Worm (Caenorhabditis elegans) whole organism, L2 larva: ENCODE measurements around the gene Y38H6C.9.

Source experiments
- C34F6.9 ChIP-seq: fragments of 150-350 bp; optimal IDR thresholded peaks from 2 replicates; lab custom pipeline; 2014; ENCODE audit warnings: missing biosample characterization, missing genetic modification characterization
- F13H6.1 ChIP-seq: sonication (generic microtip); optimal IDR thresholded peaks from 2 replicates; lab custom pipeline; 2016; ENCODE audit warnings: missing genetic modification characterization, missing compliant biosample characterization
- Y55F3AM.14 ChIP-seq: fragments of 200-800 bp; sonication (Bioruptor generic); optimal IDR thresholded peaks from 2 replicates; lab custom pipeline; 2018; ENCODE audit warnings: mild to moderate bottlenecking, missing genetic modification characterization, missing compliant biosample characterization
- ZK546.5 ChIP-seq: sonication (generic microtip); optimal IDR thresholded peaks from 2 replicates; lab custom pipeline; 2017; ENCODE audit warnings: missing biosample characterization, missing genetic modification characterization
- ama-1 ChIP-seq: fragments of 150-350 bp; optimal IDR thresholded peaks from 2 replicates; lab custom pipeline; 2018; ENCODE audit warnings: inconsistent platforms
- blmp-1 ChIP-seq: sonication (generic microtip); optimal IDR thresholded peaks from 2 replicates; lab custom pipeline; 2017; ENCODE audit warnings: missing genetic modification characterization, mild to moderate bottlenecking, missing compliant biosample characterization, antibody characterized with exemption, moderate library complexity; ENCODE audit not compliant: insufficient read depth
- ceh-16 ChIP-seq: fragments of 150-350 bp; optimal IDR thresholded peaks from 2 replicates; lab custom pipeline; 2014; ENCODE audit warnings: missing biosample characterization, missing genetic modification characterization
- ceh-82 ChIP-seq: fragments of 150-350 bp; optimal IDR thresholded peaks from 2 replicates; lab custom pipeline; 2014; ENCODE audit warnings: missing biosample characterization, missing genetic modification characterization
- crh-2 ChIP-seq: sonication (generic microtip); optimal IDR thresholded peaks from 2 replicates; lab custom pipeline; 2017; ENCODE audit warnings: missing biosample characterization, missing genetic modification characterization
- dmd-4 ChIP-seq: sonication (generic microtip); optimal IDR thresholded peaks from 2 replicates; lab custom pipeline; 2017; ENCODE audit warnings: missing biosample characterization, missing genetic modification characterization
- egl-27 ChIP-seq: sonication (generic microtip); optimal IDR thresholded peaks from 3 replicates; lab custom pipeline; 2017; ENCODE audit warnings: missing biosample characterization, missing genetic modification reagents, missing genetic modification characterization
- elt-1 ChIP-seq: fragments of 150-350 bp; optimal IDR thresholded peaks from 2 replicates; lab custom pipeline; 2014; ENCODE audit warnings: missing biosample characterization, missing genetic modification characterization
- elt-3 ChIP-seq: sonication (generic microtip); optimal IDR thresholded peaks from 2 replicates; lab custom pipeline; 2017; ENCODE audit warnings: missing biosample characterization, missing genetic modification characterization
- fos-1 ChIP-seq: fragments of 150-350 bp; optimal IDR thresholded peaks from 2 replicates; lab custom pipeline; 2014; ENCODE audit warnings: missing biosample characterization, missing genetic modification characterization
- gmeb-1 ChIP-seq: fragments of 150-350 bp; optimal IDR thresholded peaks from 2 replicates; lab custom pipeline; 2014; ENCODE audit warnings: missing biosample characterization, missing genetic modification characterization
- lin-11 ChIP-seq: fragments of 150-350 bp; sonication (generic microtip); optimal IDR thresholded peaks from 2 replicates; lab custom pipeline; 2014; ENCODE audit warnings: missing biosample characterization, missing genetic modification characterization, inconsistent platforms, mixed read lengths
- lin-13 ChIP-seq: fragments of 150-350 bp; optimal IDR thresholded peaks from 2 replicates; lab custom pipeline; 2014; ENCODE audit warnings: missing biosample characterization, missing genetic modification reagents, missing genetic modification characterization
- lin-39 ChIP-seq: fragments of 150-350 bp; optimal IDR thresholded peaks from 2 replicates; lab custom pipeline; 2014; ENCODE audit warnings: missing biosample characterization, missing genetic modification reagents, missing genetic modification characterization
- lsy-2 ChIP-seq, 2 experiments: fragments of 150-350 bp in 1 of 2; sonication (generic microtip) in 1 of 2; optimal IDR thresholded peaks; 2 replicates each; lab custom pipeline; 2014 to 2017; ENCODE audit warnings: missing biosample characterization in 2 of 2, missing genetic modification characterization in 2 of 2
- mab-5 ChIP-seq: fragments of 150-350 bp; optimal IDR thresholded peaks from 2 replicates; lab custom pipeline; 2014; ENCODE audit warnings: missing biosample characterization, missing genetic modification characterization
- mbf-1 ChIP-seq: sonication (generic microtip); optimal IDR thresholded peaks from 2 replicates; lab custom pipeline; 2017; ENCODE audit warnings: missing biosample characterization, missing genetic modification characterization
- mdl-1 ChIP-seq, 2 experiments: fragments of 150-350 bp in 1 of 2; sonication (generic microtip) in 1 of 2; optimal IDR thresholded peaks; 2 replicates each; lab custom pipeline; 2017; ENCODE audit warnings: missing biosample characterization in 2 of 2, missing genetic modification characterization in 2 of 2
- nhr-11 ChIP-seq: fragments of 150-350 bp; optimal IDR thresholded peaks from 2 replicates; lab custom pipeline; 2014; ENCODE audit warnings: missing biosample characterization, missing genetic modification characterization
- nhr-12 ChIP-seq: fragments of 150-350 bp; optimal IDR thresholded peaks from 2 replicates; lab custom pipeline; 2014; ENCODE audit warnings: missing biosample characterization, missing genetic modification characterization
- nhr-129 ChIP-seq: fragments of 150-350 bp; optimal IDR thresholded peaks from 2 replicates; lab custom pipeline; 2014; ENCODE audit warnings: missing biosample characterization, missing genetic modification characterization
- nhr-21 ChIP-seq: fragments of 150-350 bp; optimal IDR thresholded peaks from 2 replicates; lab custom pipeline; 2014; ENCODE audit warnings: missing biosample characterization, missing genetic modification characterization
- nhr-23 ChIP-seq: fragments of 150-350 bp; optimal IDR thresholded peaks from 2 replicates; lab custom pipeline; 2014; ENCODE audit warnings: missing biosample characterization, missing genetic modification reagents, missing genetic modification characterization
- nhr-25 ChIP-seq: fragments of 150-350 bp; sonication (generic microtip); optimal IDR thresholded peaks from 3 replicates; lab custom pipeline; 2014; ENCODE audit warnings: missing biosample characterization, missing genetic modification characterization
- nhr-6 ChIP-seq: fragments of 150-350 bp; optimal IDR thresholded peaks from 2 replicates; lab custom pipeline; 2014; ENCODE audit warnings: missing biosample characterization, missing genetic modification characterization
- nhr-77 ChIP-seq: fragments of 150-350 bp; optimal IDR thresholded peaks from 2 replicates; lab custom pipeline; 2014; ENCODE audit warnings: missing biosample characterization, missing genetic modification characterization
- peb-1 ChIP-seq: fragments of 150-350 bp; optimal IDR thresholded peaks from 2 replicates; lab custom pipeline; 2014; ENCODE audit warnings: missing biosample characterization, missing genetic modification characterization
- sem-4 ChIP-seq: fragments of 150-350 bp; optimal IDR thresholded peaks from 2 replicates; lab custom pipeline; 2014; ENCODE audit warnings: missing biosample characterization, missing genetic modification reagents, missing genetic modification characterization
- skn-1 ChIP-seq: sonication (generic microtip); optimal IDR thresholded peaks from 2 replicates; lab custom pipeline; 2017; ENCODE audit warnings: missing biosample characterization, missing genetic modification characterization
- sma-3 ChIP-seq: sonication (generic microtip); optimal IDR thresholded peaks from 2 replicates; lab custom pipeline; 2016; ENCODE audit warnings: missing genetic modification reagents, missing genetic modification characterization, missing compliant biosample characterization
- sma-9 ChIP-seq, 2 experiments: fragments of 150-350 bp in 1 of 2; sonication (generic microtip) in 1 of 2; optimal IDR thresholded peaks; 2 replicates each; lab custom pipeline; 2014 to 2016; ENCODE audit warnings: missing genetic modification characterization in 2 of 2, mild to moderate bottlenecking in 1 of 2, missing biosample characterization in 1 of 2, missing compliant biosample characterization in 1 of 2, missing genetic modification reagents in 1 of 2, moderate library complexity in 1 of 2
- snpc-4 ChIP-seq: fragments of 150-350 bp; optimal IDR thresholded peaks from 2 replicates; lab custom pipeline; 2014; ENCODE audit warnings: missing biosample characterization, missing genetic modification characterization
- unc-39 ChIP-seq: fragments of 150-350 bp; optimal IDR thresholded peaks from 2 replicates; lab custom pipeline; 2014; ENCODE audit warnings: missing biosample characterization, missing genetic modification characterization
- unc-55 ChIP-seq: fragments of 150-350 bp; sonication (generic microtip); optimal IDR thresholded peaks from 3 replicates; lab custom pipeline; 2014; ENCODE audit warnings: missing biosample characterization, missing genetic modification reagents, missing genetic modification characterization
- zag-1 ChIP-seq: fragments of 150-350 bp; optimal IDR thresholded peaks from 2 replicates; lab custom pipeline; 2014; ENCODE audit warnings: missing biosample characterization, missing genetic modification characterization
- ztf-1 ChIP-seq: fragments of 200-800 bp; sonication (Bioruptor generic); conservative IDR thresholded peaks from 2 replicates; pipeline ENCODE4 v1.3.6; 2022; ENCODE audit warnings: missing genetic modification characterization, missing compliant biosample characterization
- ztf-11 ChIP-seq: sonication (generic microtip); optimal IDR thresholded peaks from 2 replicates; lab custom pipeline; 2017; ENCODE audit warnings: missing biosample characterization, missing genetic modification characterization
- ztf-4 ChIP-seq: fragments of 150-350 bp; optimal IDR thresholded peaks from 2 replicates; lab custom pipeline; 2014; ENCODE audit warnings: missing biosample characterization, missing genetic modification characterization

Y38H6C.9 gene

DNA sequence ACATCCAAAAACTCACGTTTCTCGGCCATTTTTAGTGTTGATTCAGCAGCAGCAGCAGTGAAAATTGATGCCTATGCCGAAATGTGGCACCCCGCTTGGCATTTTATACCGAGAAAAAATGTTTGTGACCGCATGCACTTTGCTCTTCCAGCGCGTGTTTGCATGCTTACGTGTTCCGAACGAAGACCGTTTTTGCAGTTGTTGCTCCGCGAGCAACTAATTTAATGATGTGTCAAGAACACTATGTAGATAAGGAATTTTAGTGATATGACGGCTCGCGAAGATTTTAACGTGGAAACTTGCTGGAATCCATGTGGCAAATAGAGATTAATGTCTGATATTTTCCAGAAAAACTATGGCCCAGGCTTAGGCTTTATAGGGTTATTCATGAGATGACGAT, 23.1 kb downstream of the Y38H6C.9 start, which contains the start of gene dct-16:
TSS of gene dct-16 (minus strand) at position 78 of the 400 bp plus-strand sequence.
- no peak for TF ChIP-seq elt-1 (tag; lab: Kevin White, UChicago)
- TF ChIP-seq nhr-23 (tag; lab: Kevin White, UChicago): no peak
- TF ChIP-seq lsy-2 (tag; optimal IDR thresholded peaks at IDR 0.05; lab: Kevin White, UChicago): no peak
- TF ChIP-seq sma-3 (GFP tag; lab: Kevin White, UChicago): no peak
- TF ChIP-seq ama-1 (lab: Kevin White, UChicago): no peak
- TF ChIP-seq ceh-82 (tag; lab: Kevin White, UChicago): no peak
- TF ChIP-seq nhr-25: no peak
- TF ChIP-seq F13H6.1 (tag; lab: Kevin White, UChicago): peak; percentile 5
- peak; percentile 68 for TF ChIP-seq sma-9 (GFP tag; optimal IDR thresholded peaks at IDR 0.05; lab: Kevin White, UChicago)
- no peak for TF ChIP-seq sma-9 (tag; optimal IDR thresholded peaks at IDR 0.05; lab: Kevin White, UChicago)
- TF ChIP-seq gmeb-1 (tag; lab: Kevin White, UChicago): peak; percentile 15
- peak; percentile 58 for TF ChIP-seq fos-1 (tag; lab: Kevin White, UChicago)
- no peak for TF ChIP-seq nhr-21 (tag; lab: Kevin White, UChicago)
- no peak for TF ChIP-seq nhr-6
- TF ChIP-seq nhr-12: no peak
- no peak for TF ChIP-seq nhr-11 (tag; lab: Kevin White, UChicago)
- no peak for TF ChIP-seq mab-5 (tag; lab: Kevin White, UChicago)
- no peak for TF ChIP-seq dmd-4 (tag; lab: Kevin White, UChicago)
- no peak for TF ChIP-seq egl-27 (tag; lab: Kevin White, UChicago)
- no peak for TF ChIP-seq ztf-11
- no peak for TF ChIP-seq unc-39 (tag; lab: Kevin White, UChicago)
- TF ChIP-seq sem-4: no peak
- no peak for TF ChIP-seq nhr-129 (tag; lab: Kevin White, UChicago)
- peak; percentile 74 for TF ChIP-seq crh-2 (tag; lab: Kevin White, UChicago)
- no peak for TF ChIP-seq nhr-77 (tag; lab: Kevin White, UChicago)
- no peak for TF ChIP-seq skn-1 (tag; lab: Kevin White, UChicago)
- no peak for TF ChIP-seq lin-39 (tag; lab: Kevin White, UChicago)
- no peak for TF ChIP-seq unc-55 (GFP tag; lab: Kevin White, UChicago)
- no peak for TF ChIP-seq ceh-16 (tag; lab: Kevin White, UChicago)
- no peak for TF ChIP-seq ztf-4 (tag; lab: Kevin White, UChicago)
- no peak for TF ChIP-seq elt-3 (tag; lab: Kevin White, UChicago)
- TF ChIP-seq Y55F3AM.14 (GFP tag; lab: Kevin White, UChicago): no peak
- TF ChIP-seq mdl-1 (tag; optimal IDR thresholded peaks at IDR 0.05; lab: Kevin White, UChicago): peak in 1 of 2 experiments; percentile 29
- TF ChIP-seq snpc-4: no peak
- no peak for TF ChIP-seq peb-1 (tag; lab: Kevin White, UChicago)
- TF ChIP-seq C34F6.9 (tag; lab: Kevin White, UChicago): no peak
- no peak for TF ChIP-seq ztf-1 (GFP tag; lab: Robert Waterston, UW)
- TF ChIP-seq zag-1 (tag; lab: Kevin White, UChicago): no peak
- no peak for TF ChIP-seq mbf-1 (tag; lab: Kevin White, UChicago)
- TF ChIP-seq lin-11 (tag; lab: Kevin White, UChicago): no peak

DNA sequence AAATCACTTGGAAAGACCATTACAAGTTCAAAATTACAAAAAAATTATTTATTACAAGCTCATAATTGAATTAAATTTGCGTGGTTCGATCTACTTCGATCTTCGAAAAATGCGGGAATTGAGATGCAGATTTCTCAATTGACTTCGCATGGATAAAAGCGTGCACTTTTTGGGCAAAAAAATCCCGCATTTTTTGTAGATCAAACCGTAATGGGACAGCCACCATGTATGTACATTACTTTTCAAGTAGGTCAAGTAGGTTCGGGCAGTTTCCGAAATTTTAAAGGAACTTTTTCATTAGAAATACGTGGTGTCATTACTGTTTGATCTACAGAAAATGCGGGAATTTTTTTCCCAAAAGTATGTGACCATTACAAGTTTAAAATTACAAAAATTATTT, 24.5 kb downstream of the Y38H6C.9 start:
- TF ChIP-seq C34F6.9 (tag; lab: Kevin White, UChicago): no peak
- TF ChIP-seq nhr-129 (tag; lab: Kevin White, UChicago): no peak
- no peak for TF ChIP-seq lin-13 (GFP tag; lab: Kevin White, UChicago)
- TF ChIP-seq mbf-1 (tag; lab: Kevin White, UChicago): no peak
- TF ChIP-seq ZK546.5 (tag; lab: Kevin White, UChicago): no peak
- TF ChIP-seq blmp-1 (tag; lab: Kevin White, UChicago): no peak
- TF ChIP-seq nhr-11 (tag; lab: Kevin White, UChicago): no peak
- peak; percentile 26 for TF ChIP-seq crh-2 (tag; lab: Kevin White, UChicago)
- TF ChIP-seq ztf-4 (tag; lab: Kevin White, UChicago): no peak
- TF ChIP-seq ceh-82 (tag; lab: Kevin White, UChicago): no peak
- TF ChIP-seq fos-1 (tag; lab: Kevin White, UChicago): peak; percentile 31
